In genomic region chr3L:917225-917624, dm6 we compare ENCODE assay signal across 1 fruit fly cellular context.
TF ChIP-seq lines count a peak whose summit lies in the region.

No protein-coding gene starts in this region.

TF ChIP-seq in whole organism, embryonic, 481 proteins besides CTCF, POLR2A, EP300 and RAD21 (continued from another document):
- TF ChIP-seq sisA (GFP tag; IDR thresholded peaks at IDR 0.05; lab: Robert Waterston, UW): peak; percentile 50; the same call in 1 of the 2 replicates
- TF ChIP-seq CG12391 (tag; optimal IDR thresholded peaks at IDR 0.05; lab: Kevin White, UChicago): peak; percentile 10
- peak; percentile 38 for TF ChIP-seq CG18262 (tag; optimal IDR thresholded peaks at IDR 0.05; lab: Kevin White, UChicago)
- peak; percentile 49 for TF ChIP-seq Blimp-1 (GFP tag; optimal IDR thresholded peaks at IDR 0.05; lab: Kevin White, UChicago)
- no peak for TF ChIP-seq Ssrp (tag; optimal IDR thresholded peaks at IDR 0.05; lab: Kevin White, UChicago)
- peak; percentile 8 for TF ChIP-seq Dek (tag; optimal IDR thresholded peaks at IDR 0.05; lab: Kevin White, UChicago)
- peak; percentile 9 for TF ChIP-seq Deaf1 (tag; optimal IDR thresholded peaks at IDR 0.05; lab: Kevin White, UChicago)
- peak; percentile 52 for TF ChIP-seq Med (GFP tag; lab: Kevin White, UChicago)
- TF ChIP-seq lmd (GFP tag; IDR thresholded peaks at IDR 0.05; lab: Robert Waterston, UW): peak; percentile 49
- peak; percentile 14; the same call in 1 of the 2 replicates for TF ChIP-seq E2f1 (GFP tag; IDR thresholded peaks at IDR 0.05; lab: Robert Waterston, UW)
- TF ChIP-seq hb (GFP tag; IDR thresholded peaks at IDR 0.05; lab: Robert Waterston, UW; ENCODE audit: partially characterized antibody): no peak
- no peak for TF ChIP-seq sc (optimal IDR thresholded peaks at IDR 0.05; lab: Kevin White, UChicago)
- no peak for TF ChIP-seq sc (GFP tag; optimal IDR thresholded peaks at IDR 0.05; lab: Kevin White, UChicago)
- TF ChIP-seq CoRest (tag; optimal IDR thresholded peaks at IDR 0.05; lab: Kevin White, UChicago): peak; percentile 29
- no peak for TF ChIP-seq luna (GFP tag; optimal IDR thresholded peaks at IDR 0.05; lab: Kevin White, UChicago)
- TF ChIP-seq Rfx (GFP tag; IDR thresholded peaks at IDR 0.05; lab: Robert Waterston, UW): peak; percentile 56
- TF ChIP-seq CG30403 (GFP tag; optimal IDR thresholded peaks at IDR 0.05; lab: Kevin White, UChicago): peak; percentile 30
- TF ChIP-seq HHEX (GFP tag; optimal IDR thresholded peaks at IDR 0.05; lab: Kevin White, UChicago): peak; percentile 1
- TF ChIP-seq CG13424 (tag; optimal IDR thresholded peaks at IDR 0.05; lab: Kevin White, UChicago): peak; percentile 42
- 0 out of 3 replicates have a peak, but pooled peaks have one; percentile 14 for TF ChIP-seq zfh1 (GFP tag; IDR thresholded peaks at IDR 0.05; lab: Robert Waterston, UW)
- peak; percentile 60 for TF ChIP-seq Hand (GFP tag; optimal IDR thresholded peaks at IDR 0.05; lab: Kevin White, UChicago)
- peak; percentile 54 for TF ChIP-seq CG7839 (tag; optimal IDR thresholded peaks at IDR 0.05; lab: Kevin White, UChicago)
- TF ChIP-seq Meics (GFP tag; optimal IDR thresholded peaks at IDR 0.05; lab: Kevin White, UChicago): peak; percentile 46
- TF ChIP-seq Hmr (GFP tag; optimal IDR thresholded peaks at IDR 0.05; lab: Kevin White, UChicago): peak; percentile 58
- TF ChIP-seq fd96Cb (tag; optimal IDR thresholded peaks at IDR 0.05; lab: Kevin White, UChicago): peak; percentile 6
- TF ChIP-seq wdn (GFP tag; IDR thresholded peaks at IDR 0.05; lab: Robert Waterston, UW): no peak
- peak; percentile 32 for TF ChIP-seq CG10543 (GFP tag; optimal IDR thresholded peaks at IDR 0.05; lab: Kevin White, UChicago)
- TF ChIP-seq CG4424 (GFP tag; optimal IDR thresholded peaks at IDR 0.05; lab: Kevin White, UChicago): peak; percentile 10
- peak; percentile 52; the same call in 1 of the 2 replicates for TF ChIP-seq CG32532 (GFP tag; IDR thresholded peaks at IDR 0.05; lab: Robert Waterston, UW)
- TF ChIP-seq Awh (GFP tag; IDR thresholded peaks at IDR 0.05; lab: Robert Waterston, UW): no peak
- 0 out of 2 replicates have a peak, but pooled peaks have one; percentile 24 for TF ChIP-seq vvl (GFP tag; IDR thresholded peaks at IDR 0.05; lab: Robert Waterston, UW)
- no peak for TF ChIP-seq CG3407 (GFP tag; optimal IDR thresholded peaks at IDR 0.05; lab: Kevin White, UChicago)
- no peak for TF ChIP-seq CG11398 (GFP tag; optimal IDR thresholded peaks at IDR 0.05; lab: Kevin White, UChicago)
- no peak for TF ChIP-seq CG17186 (GFP tag; optimal IDR thresholded peaks at IDR 0.05; lab: Kevin White, UChicago)
- TF ChIP-seq HLH4C (GFP tag; IDR thresholded peaks at IDR 0.05; lab: Robert Waterston, UW; ENCODE audit: partially characterized antibody): no peak
- TF ChIP-seq Xrp1 (GFP tag; IDR thresholded peaks at IDR 0.05; lab: Robert Waterston, UW): peak; percentile 52; the same call in 1 of the 2 replicates
- TF ChIP-seq ranshi (GFP tag; IDR thresholded peaks at IDR 0.05; lab: Robert Waterston, UW): peak; percentile 47; the same call in 1 of the 2 replicates
- peak; percentile 28; the same call in 1 of the 3 replicates for TF ChIP-seq so (GFP tag; IDR thresholded peaks at IDR 0.05; lab: Robert Waterston, UW)
- TF ChIP-seq CG9727 (GFP tag; optimal IDR thresholded peaks at IDR 0.05; lab: Kevin White, UChicago): peak; percentile 32
- peak; percentile 58 for TF ChIP-seq CG2712 (tag; optimal IDR thresholded peaks at IDR 0.05; lab: Kevin White, UChicago)
- no peak for TF ChIP-seq CG30020 (tag; optimal IDR thresholded peaks at IDR 0.05; lab: Kevin White, UChicago)
- 0 out of 2 replicates have a peak, but pooled peaks have one; percentile 41 for TF ChIP-seq CG14667 (GFP tag; IDR thresholded peaks at IDR 0.05; lab: Robert Waterston, UW)
- 0 out of 2 replicates have a peak, but pooled peaks have one; percentile 20 for TF ChIP-seq Adf1 (GFP tag; IDR thresholded peaks at IDR 0.05; lab: Robert Waterston, UW)
- TF ChIP-seq CG18599 (GFP tag; optimal IDR thresholded peaks at IDR 0.05; lab: Kevin White, UChicago): peak; percentile 32
- TF ChIP-seq Fer1 (GFP tag; optimal IDR thresholded peaks at IDR 0.05; lab: Kevin White, UChicago): peak; percentile 66
- 0 out of 2 replicates have a peak, but pooled peaks have one; percentile 10 for TF ChIP-seq MBD-R2 (GFP tag; IDR thresholded peaks at IDR 0.05; lab: Robert Waterston, UW)
- no peak for TF ChIP-seq prd (optimal IDR thresholded peaks at IDR 0.05; lab: Kevin White, UChicago)
- TF ChIP-seq prd (GFP tag; IDR thresholded peaks at IDR 0.05; lab: Robert Waterston, UW): peak; percentile 39; the same call in 1 of the 3 replicates
- no peak for TF ChIP-seq CG15011 (GFP tag; optimal IDR thresholded peaks at IDR 0.05; lab: Kevin White, UChicago)
- TF ChIP-seq CG10366 (GFP tag; IDR thresholded peaks at IDR 0.05; lab: Robert Waterston, UW): peak; percentile 13; the same call in 1 of the 2 replicates
- peak; percentile 52 for TF ChIP-seq CG15269 (tag; optimal IDR thresholded peaks at IDR 0.05; lab: Kevin White, UChicago)
- TF ChIP-seq CG11504 (tag; optimal IDR thresholded peaks at IDR 0.05; lab: Kevin White, UChicago): peak; percentile 75
- peak; percentile 53 for TF ChIP-seq caup (GFP tag; optimal IDR thresholded peaks at IDR 0.05; lab: Kevin White, UChicago; ENCODE audit: severe bottlenecking)
- TF ChIP-seq Nf-YC (tag; optimal IDR thresholded peaks at IDR 0.05; lab: Kevin White, UChicago): peak; percentile 5
- TF ChIP-seq grau (tag; optimal IDR thresholded peaks at IDR 0.05; lab: Kevin White, UChicago): peak; percentile 49
- TF ChIP-seq da (GFP tag; optimal IDR thresholded peaks at IDR 0.05; lab: Kevin White, UChicago): no peak
- peak; percentile 50; the same call in 1 of the 3 replicates for TF ChIP-seq dysf (GFP tag; IDR thresholded peaks at IDR 0.05; lab: Robert Waterston, UW)
- peak; percentile 70 for TF ChIP-seq dmrt99B (tag; optimal IDR thresholded peaks at IDR 0.05; lab: Kevin White, UChicago)
- 0 out of 2 replicates have a peak, but pooled peaks have one; percentile 3 for TF ChIP-seq Ada2b (GFP tag; IDR thresholded peaks at IDR 0.05; lab: Robert Waterston, UW)
- TF ChIP-seq CG9215 (GFP tag; IDR thresholded peaks at IDR 0.05; lab: Robert Waterston, UW): no peak
- TF ChIP-seq CG8924 (tag; optimal IDR thresholded peaks at IDR 0.05; lab: Kevin White, UChicago): peak; percentile 4
- TF ChIP-seq h (optimal IDR thresholded peaks at IDR 0.05; lab: Kevin White, UChicago): no peak
- no peak for TF ChIP-seq Jarid2 (GFP tag; optimal IDR thresholded peaks at IDR 0.05; lab: Kevin White, UChicago)
- TF ChIP-seq sens-2 (GFP tag; IDR thresholded peaks at IDR 0.05; lab: Robert Waterston, UW): no peak
- peak; percentile 2 for TF ChIP-seq CG3281 (GFP tag; optimal IDR thresholded peaks at IDR 0.05; lab: Kevin White, UChicago)
- no peak for TF ChIP-seq YL-1 (GFP tag; optimal IDR thresholded peaks at IDR 0.05; lab: Kevin White, UChicago)
- peak; percentile 34 for TF ChIP-seq tin (GFP tag; optimal IDR thresholded peaks at IDR 0.05; lab: Kevin White, UChicago)
- TF ChIP-seq pzg (GFP tag; optimal IDR thresholded peaks at IDR 0.05; lab: Kevin White, UChicago): no peak
- TF ChIP-seq CG16863 (GFP tag; optimal IDR thresholded peaks at IDR 0.05; lab: Kevin White, UChicago): no peak
- no peak for TF ChIP-seq odd (GFP tag; optimal IDR thresholded peaks at IDR 0.05; lab: Kevin White, UChicago)
- TF ChIP-seq stc (GFP tag; IDR thresholded peaks at IDR 0.05; lab: Robert Waterston, UW): 0 out of 2 replicates have a peak, but pooled peaks have one; percentile 23
- no peak for TF ChIP-seq CG6791 (GFP tag; IDR thresholded peaks at IDR 0.05; lab: Robert Waterston, UW; ENCODE audit: partially characterized antibody)
- TF ChIP-seq gcm2 (GFP tag; optimal IDR thresholded peaks at IDR 0.05; lab: Kevin White, UChicago): no peak
- 0 out of 3 replicates have a peak, but pooled peaks have one; percentile 28 for TF ChIP-seq CG11695 (GFP tag; IDR thresholded peaks at IDR 0.05; lab: Robert Waterston, UW)
- peak; percentile 17 for TF ChIP-seq bcd (GFP tag; optimal IDR thresholded peaks at IDR 0.05; lab: Kevin White, UChicago)
- 0 out of 2 replicates have a peak, but pooled peaks have one; percentile 10 for TF ChIP-seq CG14014 (GFP tag; IDR thresholded peaks at IDR 0.05; lab: Robert Waterston, UW)
- no peak for TF ChIP-seq CG10654 (GFP tag; optimal IDR thresholded peaks at IDR 0.05; lab: Kevin White, UChicago)
- TF ChIP-seq phol (tag; optimal IDR thresholded peaks at IDR 0.05; lab: Kevin White, UChicago): peak; percentile 30
- TF ChIP-seq CG11456 (GFP tag; IDR thresholded peaks at IDR 0.05; lab: Robert Waterston, UW): 0 out of 3 replicates have a peak, but pooled peaks have one; percentile 19
- TF ChIP-seq CG7987 (GFP tag; optimal IDR thresholded peaks at IDR 0.05; lab: Kevin White, UChicago): no peak
- TF ChIP-seq lilli (GFP tag; optimal IDR thresholded peaks at IDR 0.05; lab: Kevin White, UChicago): peak; percentile 20
- TF ChIP-seq slbo (GFP tag; IDR thresholded peaks at IDR 0.05; lab: Robert Waterston, UW): peak; percentile 63
- peak; percentile 48 for TF ChIP-seq CG2120 (GFP tag; optimal IDR thresholded peaks at IDR 0.05; lab: Kevin White, UChicago)
- peak; percentile 65 for TF ChIP-seq row (GFP tag; IDR thresholded peaks at IDR 0.05; lab: Robert Waterston, UW)
- TF ChIP-seq CG17359 (tag; optimal IDR thresholded peaks at IDR 0.05; lab: Kevin White, UChicago): peak; percentile 62
- TF ChIP-seq CG5953 (GFP tag; IDR thresholded peaks at IDR 0.05; lab: Robert Waterston, UW): 0 out of 2 replicates have a peak, but pooled peaks have one; percentile 25
- TF ChIP-seq Doc2 (GFP tag; IDR thresholded peaks at IDR 0.05; lab: Robert Waterston, UW): no peak
- TF ChIP-seq CG9817 (tag; optimal IDR thresholded peaks at IDR 0.05; lab: Kevin White, UChicago): peak; percentile 21
- TF ChIP-seq CG14050 (GFP tag; IDR thresholded peaks at IDR 0.05; lab: Robert Waterston, UW): no peak
- TF ChIP-seq br (optimal IDR thresholded peaks at IDR 0.05; lab: Kevin White, UChicago): no peak
- TF ChIP-seq cwo (GFP tag; optimal IDR thresholded peaks at IDR 0.05; lab: Kevin White, UChicago): peak; percentile 49
- peak; percentile 6; the same call in 1 of the 2 replicates for TF ChIP-seq CG3847 (GFP tag; IDR thresholded peaks at IDR 0.05; lab: Robert Waterston, UW)
- TF ChIP-seq CG8944 (GFP tag; optimal IDR thresholded peaks at IDR 0.05; lab: Kevin White, UChicago): no peak
- TF ChIP-seq esg (GFP tag; conservative IDR thresholded peaks at IDR 0.05; lab: Robert Waterston, UW): peak; percentile 27
- peak; percentile 2 for TF ChIP-seq lab (GFP tag; optimal IDR thresholded peaks at IDR 0.05; lab: Kevin White, UChicago)
- TF ChIP-seq tgo (GFP tag; IDR thresholded peaks at IDR 0.05; lab: Robert Waterston, UW): peak; percentile 54; the same call in 2 of the 3 replicates
- TF ChIP-seq H2.0 (GFP tag; IDR thresholded peaks at IDR 0.05; lab: Robert Waterston, UW): 0 out of 2 replicates have a peak, but pooled peaks have one; percentile 9
- no peak for TF ChIP-seq Spps (tag; optimal IDR thresholded peaks at IDR 0.05; lab: Kevin White, UChicago)
- no peak for TF ChIP-seq gce (GFP tag; IDR thresholded peaks at IDR 0.05; lab: Robert Waterston, UW)
- 0 out of 2 replicates have a peak, but pooled peaks have one; percentile 22 for TF ChIP-seq sob (GFP tag; IDR thresholded peaks at IDR 0.05; lab: Robert Waterston, UW)
- TF ChIP-seq CG17385 (GFP tag; optimal IDR thresholded peaks at IDR 0.05; lab: Kevin White, UChicago): peak; percentile 32
- no peak for TF ChIP-seq hkb (optimal IDR thresholded peaks at IDR 0.05; lab: Kevin White, UChicago)
- TF ChIP-seq hkb (GFP tag; IDR thresholded peaks at IDR 0.05; lab: Robert Waterston, UW): peak; percentile 59
- TF ChIP-seq CG17829 (tag; optimal IDR thresholded peaks at IDR 0.05; lab: Kevin White, UChicago): peak; percentile 35
- peak; percentile 45; the same call in 1 of the 2 replicates for TF ChIP-seq CG9932 (GFP tag; IDR thresholded peaks at IDR 0.05; lab: Robert Waterston, UW)
- no peak for TF ChIP-seq gsb (GFP tag; IDR thresholded peaks at IDR 0.05; lab: Robert Waterston, UW)
- TF ChIP-seq dpn (GFP tag; optimal IDR thresholded peaks at IDR 0.05; lab: Kevin White, UChicago): peak in 1 of 2 experiments; percentile 3
- TF ChIP-seq CG1233 (GFP tag; optimal IDR thresholded peaks at IDR 0.05; lab: Kevin White, UChicago): peak; percentile 26
- no peak for TF ChIP-seq chif (GFP tag; optimal IDR thresholded peaks at IDR 0.05; lab: Kevin White, UChicago)
- TF ChIP-seq CG10147 (GFP tag; optimal IDR thresholded peaks at IDR 0.05; lab: Kevin White, UChicago): peak; percentile 50
- TF ChIP-seq Sox100B (GFP tag; optimal IDR thresholded peaks at IDR 0.05; lab: Kevin White, UChicago): no peak
- peak; percentile 32 for TF ChIP-seq tap (tag; optimal IDR thresholded peaks at IDR 0.05; lab: Kevin White, UChicago)
TF ChIP-seq in whole organism, embryonic: peak in this region for 99.
